ENCODE assay signal across 1 fruit fly cellular context in the genomic region with DNA sequence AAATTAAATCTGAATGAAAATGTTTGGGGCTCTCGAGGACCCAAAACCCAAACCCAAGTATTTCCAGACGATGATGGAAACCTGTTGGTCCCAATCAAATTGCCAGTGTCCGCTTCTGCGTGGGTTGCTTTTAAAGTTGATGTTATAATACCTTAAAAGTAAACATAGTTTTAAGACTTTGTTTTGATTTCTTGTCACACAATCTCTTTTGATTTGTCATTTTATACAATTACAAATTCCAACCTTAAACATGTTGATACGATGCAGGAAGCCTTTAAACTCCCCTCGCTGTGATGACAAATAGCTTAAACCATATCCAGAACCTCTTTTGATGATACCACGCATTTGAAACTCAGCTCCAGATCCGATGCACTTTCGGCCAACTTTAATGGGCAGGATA.
TF ChIP-seq lines count a peak whose summit lies in the region.

No protein-coding gene starts in this region.

TF ChIP-seq in whole organism, prepupa, 60 proteins besides CTCF, POLR2A, EP300 and RAD21 (continued from another document):
- no peak for TF ChIP-seq Gug (GFP tag; IDR thresholded peaks at IDR 0.05; lab: Robert Waterston, UW)
- TF ChIP-seq CG32006 (GFP tag; optimal IDR thresholded peaks at IDR 0.05; lab: Kevin White, UChicago), result peak; percentile 14
- peak; percentile 40 for TF ChIP-seq cyc (GFP tag; optimal IDR thresholded peaks at IDR 0.05; lab: Kevin White, UChicago)
- peak; percentile 7 for TF ChIP-seq CG10669 (GFP tag; optimal IDR thresholded peaks at IDR 0.05; lab: Kevin White, UChicago)
- TF ChIP-seq Ets96B (tag; optimal IDR thresholded peaks at IDR 0.05; lab: Kevin White, UChicago), result peak; percentile 20
- peak; percentile 52 for TF ChIP-seq CG31627 (GFP tag; optimal IDR thresholded peaks at IDR 0.05; lab: Kevin White, UChicago)
- TF ChIP-seq Eip78C (GFP tag; lab: Kevin White, UChicago), result peak; percentile 61
- TF ChIP-seq Sox14 (GFP tag; optimal IDR thresholded peaks at IDR 0.05; lab: Kevin White, UChicago), result peak; percentile 46
- no peak for TF ChIP-seq fkh (GFP tag; optimal IDR thresholded peaks at IDR 0.05; lab: Kevin White, UChicago)
- peak; percentile 54 for TF ChIP-seq Hr39 (GFP tag; optimal IDR thresholded peaks at IDR 0.05; lab: Kevin White, UChicago)
